Worm (Caenorhabditis elegans): ENCODE data around the gene B0244.9.

DNA sequence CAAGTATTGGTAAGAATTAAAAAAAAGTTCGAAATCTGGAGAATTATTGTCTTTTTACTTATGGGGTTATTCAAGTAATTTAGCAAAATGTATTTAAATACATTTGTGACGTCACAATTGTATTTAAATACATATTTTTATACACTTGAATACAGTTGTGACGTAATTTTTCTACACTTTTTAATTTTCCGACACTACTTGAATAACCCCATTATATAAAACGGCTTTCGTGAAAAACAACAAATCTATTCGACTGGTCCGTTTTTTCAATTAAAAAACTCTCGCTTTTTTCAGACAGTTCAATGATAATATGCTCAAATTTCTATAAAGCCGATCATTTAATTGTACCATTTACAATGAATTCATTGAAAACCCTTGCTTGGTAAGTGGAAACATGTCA, 19.7 kb upstream of the B0244.9 start:
- TF ChIP-seq nhr-71 (tag; optimal IDR thresholded peaks at IDR 0.05) (no peak), unc-130 (tag; optimal IDR thresholded peaks at IDR 0.05) (no peak), nhr-77 (tag; optimal IDR thresholded peaks at IDR 0.05) (no peak), lin-39 (tag; optimal IDR thresholded peaks at IDR 0.05) (no peak), nhr-28 (tag; optimal IDR thresholded peaks at IDR 0.05) (no peak), mdl-1 (tag; optimal IDR thresholded peaks at IDR 0.05) (no peak), elt-3 (tag; optimal IDR thresholded peaks at IDR 0.05) (no peak), lin-13 (GFP tag; optimal IDR thresholded peaks at IDR 0.05) (no peak), lin-14 (GFP tag; optimal IDR thresholded peaks at IDR 0.05) (no peak), fkh-4 (tag; optimal IDR thresholded peaks at IDR 0.05; ENCODE audit: borderline replicate concordance) (no peak), fos-1 (tag; optimal IDR thresholded peaks at IDR 0.05) (no peak), aly-2 (tag; optimal IDR thresholded peaks at IDR 0.05) (no peak)
